Fruit fly (Drosophila melanogaster) whole organism, pupa: ENCODE data around the gene CG12091.

Experiments used
- CG10348 ChIP-seq: fragments of 200-800 bp; sonication (Bioruptor generic); IDR thresholded peaks from 2 replicates; pipeline ENCODE4 v1.3.6; 2022; ENCODE audit warnings: missing biosample characterization, missing genetic modification characterization
- CG12605 ChIP-seq: fragments of 200-800 bp; sonication (Bioruptor generic); IDR thresholded peaks from 2 replicates; pipeline ENCODE4 v1.3.6; 2022; ENCODE audit warnings: missing biosample characterization, missing genetic modification characterization
- CG13204 ChIP-seq: fragments of 200-800 bp; sonication (Bioruptor generic); optimal IDR thresholded peaks from 2 replicates; lab custom pipeline; 2018; ENCODE audit warnings: missing biosample characterization, mild to moderate bottlenecking, missing genetic modification characterization, moderate library complexity
- CG15710 ChIP-seq: fragments of 200-800 bp; sonication (Bioruptor generic); optimal IDR thresholded peaks from 2 replicates; lab custom pipeline; 2018; ENCODE audit warnings: missing biosample characterization, mild to moderate bottlenecking, missing genetic modification characterization, moderate library complexity
- CG4496 ChIP-seq: fragments of 200-800 bp; sonication (Bioruptor generic); IDR thresholded peaks from 3 replicates; pipeline ENCODE4 v1.3.6; 2022; ENCODE audit warnings: missing biosample characterization, missing genetic modification characterization
- CG9948 ChIP-seq: fragments of 200-800 bp; sonication (Bioruptor generic); optimal IDR thresholded peaks from 2 replicates; lab custom pipeline; 2018; ENCODE audit warnings: missing biosample characterization, mild to moderate bottlenecking, missing genetic modification characterization, moderate library complexity
- D1 ChIP-seq: fragments of 200-800 bp; sonication (Bioruptor generic); optimal IDR thresholded peaks from 2 replicates; lab custom pipeline; 2018; ENCODE audit warnings: missing biosample characterization, mild to moderate bottlenecking, missing genetic modification characterization, moderate library complexity
- fd96Ca ChIP-seq: fragments of 200-800 bp; sonication (Bioruptor generic); IDR thresholded peaks from 3 replicates; pipeline ENCODE4 v1.3.6; 2022; ENCODE audit warnings: missing biosample characterization, missing genetic modification characterization
- rn ChIP-seq: fragments of 200-800 bp; sonication (Bioruptor generic); IDR thresholded peaks from 2 replicates; pipeline ENCODE4 v1.3.6; 2022; ENCODE audit warnings: missing biosample characterization, missing genetic modification characterization

DNA sequence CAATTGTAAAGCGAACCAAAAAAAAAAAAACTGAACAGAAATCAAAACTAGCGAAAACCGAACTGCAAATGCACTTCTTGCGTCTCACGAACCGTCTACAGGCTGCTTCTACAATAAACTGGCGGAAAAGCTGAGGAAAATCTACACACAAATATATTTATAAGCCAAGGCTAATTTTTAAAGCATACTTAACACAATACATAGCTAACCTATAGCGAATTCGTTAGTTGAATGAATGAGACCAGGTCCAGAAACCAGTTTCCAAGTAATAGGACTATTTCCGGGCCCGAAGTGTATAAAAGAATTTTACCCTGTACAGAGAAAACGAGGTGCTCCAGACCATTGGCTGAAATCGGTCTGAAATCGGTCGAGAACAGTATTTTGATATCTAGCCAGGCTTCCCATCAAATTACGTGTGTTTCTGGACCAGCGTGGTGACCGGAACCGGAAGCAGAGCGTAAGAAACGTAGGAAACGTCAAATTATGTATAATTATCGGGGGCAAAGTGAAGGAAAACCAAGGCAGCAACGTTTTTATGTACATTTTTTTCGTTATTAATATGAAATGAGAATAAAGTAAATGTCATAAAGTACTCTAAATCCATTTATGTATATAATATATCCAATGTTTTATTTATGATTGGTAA, 39.2 kb upstream of the CG12091 start:
- TF ChIP-seq CG13204 (GFP tag; lab: Kevin White, UChicago) (no peak), CG15710 (tag; lab: Kevin White, UChicago) (no peak), fd96Ca (GFP tag; lab: Robert Waterston, UW) (no peak), CG9948 (tag; lab: Kevin White, UChicago) (no peak), CG4496 (GFP tag; lab: Robert Waterston, UW) (no peak), D1 (tag; lab: Kevin White, UChicago) (no peak), rn (no peak), CG12605 (no peak), CG10348 (GFP tag; lab: Robert Waterston, UW) (no peak)
